Fruit fly (Drosophila melanogaster) whole organism, pupa: ENCODE results near the gene CycD.

ENCODE experiments used
- CG10348 ChIP-seq: fragments of 200-800 bp; sonication (Bioruptor generic); IDR thresholded peaks from 2 replicates; pipeline ENCODE4 v1.3.6; 2022; ENCODE audit warnings: missing biosample characterization, missing genetic modification characterization
- CG15710 ChIP-seq: fragments of 200-800 bp; sonication (Bioruptor generic); optimal IDR thresholded peaks from 2 replicates; lab custom pipeline; 2018; ENCODE audit warnings: missing biosample characterization, mild to moderate bottlenecking, missing genetic modification characterization, moderate library complexity
- CG32121 ChIP-seq: fragments of 200-800 bp; sonication (Bioruptor generic); IDR thresholded peaks from 2 replicates; pipeline ENCODE4 v1.3.6; 2022; ENCODE audit warnings: missing biosample characterization, missing genetic modification characterization
- CG9948 ChIP-seq: fragments of 200-800 bp; sonication (Bioruptor generic); optimal IDR thresholded peaks from 2 replicates; lab custom pipeline; 2018; ENCODE audit warnings: missing biosample characterization, mild to moderate bottlenecking, missing genetic modification characterization, moderate library complexity
- EcR ChIP-seq: fragments of 200-800 bp; sonication (Bioruptor generic); optimal IDR thresholded peaks from 3 replicates; lab custom pipeline; 2019; ENCODE audit warnings: missing biosample characterization, missing genetic modification characterization, mild to moderate bottlenecking, moderate library complexity, missing genetic modification reagents
- Pif1B ChIP-seq: fragments of 200-800 bp; sonication (Bioruptor generic); optimal IDR thresholded peaks from 3 replicates; lab custom pipeline; 2016; ENCODE audit warnings: missing biosample characterization, missing genetic modification characterization
- fd96Ca ChIP-seq: fragments of 200-800 bp; sonication (Bioruptor generic); IDR thresholded peaks from 3 replicates; pipeline ENCODE4 v1.3.6; 2022; ENCODE audit warnings: missing biosample characterization, missing genetic modification characterization
- gl ChIP-seq: fragments of 200-800 bp; sonication (Bioruptor generic); optimal IDR thresholded peaks from 2 replicates; lab custom pipeline; 2018; ENCODE audit warnings: missing biosample characterization, mild to moderate bottlenecking, missing genetic modification characterization
- rn ChIP-seq: fragments of 200-800 bp; sonication (Bioruptor generic); IDR thresholded peaks from 2 replicates; pipeline ENCODE4 v1.3.6; 2022; ENCODE audit warnings: missing biosample characterization, missing genetic modification characterization

- no peak for TF ChIP-seq rn (GFP tag; lab: Robert Waterston, UW)
- no peak for TF ChIP-seq CG32121 (GFP tag; lab: Robert Waterston, UW)
- peak; percentile 32 for TF ChIP-seq CG9948 (tag; lab: Kevin White, UChicago)
- TF ChIP-seq CG10348 (GFP tag; lab: Robert Waterston, UW) = no peak
- no peak for TF ChIP-seq EcR
- TF ChIP-seq fd96Ca = no peak
- no peak for TF ChIP-seq Pif1B (GFP tag; lab: Kevin White, UChicago)
- TF ChIP-seq gl (tag; lab: Kevin White, UChicago) = peak; percentile 5
- TF ChIP-seq CG15710 (tag; lab: Kevin White, UChicago) = peak; percentile 32
Measured at dm6 chrX:15889780-15890608, 19.5 kb downstream of the CycD start, which contains the start of the genes MSBP and CG15916.
